Worm (Caenorhabditis elegans) whole organism, late embryonic: ENCODE data around the gene ZC168.2.

Experiments
- ceh-34 ChIP-seq: sonication (generic microtip); optimal IDR thresholded peaks from 2 replicates; lab custom pipeline; 2016; ENCODE audit warnings: mild to moderate bottlenecking, missing genetic modification characterization, missing compliant biosample characterization
- ceh-9 ChIP-seq: sonication (generic microtip); optimal IDR thresholded peaks from 2 replicates; lab custom pipeline; 2016; ENCODE audit warnings: mild to moderate bottlenecking, missing genetic modification characterization, inconsistent platforms, missing compliant biosample characterization
- elt-2 ChIP-seq: sonication (generic microtip); optimal IDR thresholded peaks from 2 replicates; lab custom pipeline; 2016; ENCODE audit warnings: missing genetic modification reagents, missing genetic modification characterization, missing compliant biosample characterization
- elt-4 ChIP-seq: sonication (generic microtip); optimal IDR thresholded peaks from 2 replicates; lab custom pipeline; 2016; ENCODE audit warnings: missing genetic modification characterization, missing compliant biosample characterization
- nfya-1 ChIP-seq: sonication (generic microtip); optimal IDR thresholded peaks from 2 replicates; lab custom pipeline; 2017; ENCODE audit warnings: missing genetic modification characterization, mild to moderate bottlenecking, missing compliant biosample characterization, antibody characterized with exemption, moderate library complexity
- pag-3 ChIP-seq: sonication (generic microtip); optimal IDR thresholded peaks from 2 replicates; lab custom pipeline; 2016; ENCODE audit warnings: missing compliant biosample characterization, missing genetic modification characterization, borderline replicate concordance
- pha-4 ChIP-seq: fragments of 150-350 bp; optimal IDR thresholded peaks from 2 replicates; lab custom pipeline; 2018; ENCODE audit warnings: missing biosample characterization, missing genetic modification reagents, missing genetic modification characterization
- pqm-1 ChIP-seq: sonication (generic microtip); optimal IDR thresholded peaks from 2 replicates; lab custom pipeline; 2016; ENCODE audit warnings: missing genetic modification characterization, missing compliant biosample characterization
- pros-1 ChIP-seq: fragments of 150-350 bp; optimal IDR thresholded peaks from 2 replicates; lab custom pipeline; 2014; ENCODE audit warnings: missing biosample characterization, missing genetic modification reagents, missing genetic modification characterization
- rnt-1 ChIP-seq: sonication (generic microtip); optimal IDR thresholded peaks from 2 replicates; lab custom pipeline; 2016; ENCODE audit warnings: missing genetic modification characterization, missing compliant biosample characterization
- tbx-2 ChIP-seq: sonication (generic microtip); optimal IDR thresholded peaks from 2 replicates; lab custom pipeline; 2016; ENCODE audit warnings: missing genetic modification characterization, missing compliant biosample characterization
- unc-3 ChIP-seq, 2 experiments: fragments of 200-800 bp in 1 of 2; sonication (Bioruptor generic) in 1 of 2; sonication (generic microtip) in 1 of 2; conservative IDR thresholded peaks in 1 of 2; optimal IDR thresholded peaks in 1 of 2; 2 replicates each; pipeline versions ENCODE4 v1.3.6 to Lab custom; 2016 to 2022; ENCODE audit warnings: missing compliant biosample characterization in 2 of 2, missing genetic modification characterization in 2 of 2, missing genetic modification reagents in 1 of 2

DNA sequence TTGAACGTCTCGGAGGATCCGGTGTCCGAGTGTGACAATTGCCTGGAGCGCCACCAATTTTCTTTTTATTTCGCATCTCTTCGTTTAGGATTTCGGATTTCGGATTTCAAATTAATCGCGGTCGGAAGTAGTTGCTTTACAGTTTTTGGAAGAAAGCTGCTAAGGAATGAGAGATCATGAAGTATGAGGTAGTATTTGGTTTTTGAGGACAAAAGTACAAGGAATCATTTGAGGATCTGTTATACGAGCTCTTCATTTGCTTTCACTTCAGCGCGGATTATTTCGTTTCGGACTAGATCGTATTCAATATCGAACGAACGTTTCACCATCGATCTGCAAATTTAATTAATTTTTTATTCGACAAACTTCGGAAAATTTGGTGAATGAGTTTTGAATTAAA, 28.2 kb upstream of the ZC168.2 start, which contains the start of gene R102.11:
- TF ChIP-seq pros-1 (tag; lab: Kevin White, UChicago): no peak
- no peak for TF ChIP-seq ceh-9
- no peak for TF ChIP-seq tbx-2 (tag; lab: Kevin White, UChicago)
- no peak for TF ChIP-seq elt-4 (tag; lab: Kevin White, UChicago)
- no peak for TF ChIP-seq pqm-1 (tag; lab: Kevin White, UChicago)
- TF ChIP-seq nfya-1: no peak
- no peak for TF ChIP-seq ceh-34 (tag; lab: Kevin White, UChicago)
- TF ChIP-seq pag-3 (tag; lab: Kevin White, UChicago): no peak
- TF ChIP-seq unc-3 (GFP tag; conservative IDR thresholded peaks at IDR 0.05; lab: Robert Waterston, UW): no peak
- no peak for TF ChIP-seq unc-3 (tag; optimal IDR thresholded peaks at IDR 0.05; lab: Kevin White, UChicago)
- no peak for TF ChIP-seq elt-2 (tag; lab: Kevin White, UChicago)
- TF ChIP-seq rnt-1: no peak
- no peak for TF ChIP-seq pha-4 (tag; lab: Kevin White, UChicago)
